Fruit fly (Drosophila melanogaster): ENCODE measurements around the gene CG33061.

Gene CG33061

dm6 chr3L:16369526-16369925 is 39.9 kb downstream of the CG33061 start, which contains the start of gene CG18814:
Gene CG18814, plus strand, starts transcription at chr3L:16369826.
- TF ChIP-seq PHDP (tag; optimal IDR thresholded peaks at IDR 0.05), result no peak

- peak; percentile 77 for TF ChIP-seq MBD-R2 (GFP tag; IDR thresholded peaks at IDR 0.05)
- 0 out of 2 replicates have a peak, but pooled peaks have one; percentile 32 for TF ChIP-seq unc-4 (GFP tag; IDR thresholded peaks at IDR 0.05; ENCODE audit: partially characterized antibody)
- no peak for TF ChIP-seq D (optimal IDR thresholded peaks at IDR 0.05)
- no peak for TF ChIP-seq D (GFP tag; optimal IDR thresholded peaks at IDR 0.05)
- TF ChIP-seq CG13287 (GFP tag; IDR thresholded peaks at IDR 0.05; ENCODE audit: partially characterized antibody), result peak; percentile 72; the same call in 1 of the 2 replicates
- TF ChIP-seq Myb (GFP tag; optimal IDR thresholded peaks at IDR 0.05), result peak; percentile 78
- TF ChIP-seq nmo (GFP tag; optimal IDR thresholded peaks at IDR 0.05), result peak; percentile 57
- peak; percentile 51 for TF ChIP-seq bbx (GFP tag; IDR thresholded peaks at IDR 0.05; ENCODE audit: partially characterized antibody)
- TF ChIP-seq Rx (GFP tag; IDR thresholded peaks at IDR 0.05), result no peak
- TF ChIP-seq maf-S (GFP tag; optimal IDR thresholded peaks at IDR 0.05), result no peak
- no peak for TF ChIP-seq lbe (GFP tag; optimal IDR thresholded peaks at IDR 0.05)
- no peak for TF ChIP-seq CG3163 (GFP tag; optimal IDR thresholded peaks at IDR 0.05)
- TF ChIP-seq Gug (GFP tag; IDR thresholded peaks at IDR 0.05), result no peak
- TF ChIP-seq NfI (GFP tag; optimal IDR thresholded peaks at IDR 0.05), result no peak
- TF ChIP-seq HLH3B (GFP tag; IDR thresholded peaks at IDR 0.05), result no peak
- no peak for TF ChIP-seq Hr51 (GFP tag; optimal IDR thresholded peaks at IDR 0.05)
- no peak for TF ChIP-seq B-H1 (GFP tag; IDR thresholded peaks at IDR 0.05)
- no peak for TF ChIP-seq zfh1 (GFP tag; IDR thresholded peaks at IDR 0.05)
- no peak for TF ChIP-seq CG11560 (tag; IDR thresholded peaks at IDR 0.05)
- no peak for TF ChIP-seq CG6765 (GFP tag; optimal IDR thresholded peaks at IDR 0.05)
- no peak for TF ChIP-seq CG4730 (GFP tag; IDR thresholded peaks at IDR 0.05)
- TF ChIP-seq CG12391 (tag; optimal IDR thresholded peaks at IDR 0.05), result peak; percentile 24
- no peak for TF ChIP-seq zen2 (GFP tag; IDR thresholded peaks at IDR 0.05; ENCODE audit: partially characterized antibody)
- no peak for TF ChIP-seq h (optimal IDR thresholded peaks at IDR 0.05)
- peak; percentile 91 for TF ChIP-seq Dref (GFP tag; IDR thresholded peaks at IDR 0.05)
- peak; percentile 58; the same call in 2 of the 3 replicates for TF ChIP-seq CG34224 (GFP tag; IDR thresholded peaks at IDR 0.05; ENCODE audit: partially characterized antibody)
- peak; percentile 46 for TF ChIP-seq tna (GFP tag; IDR thresholded peaks at IDR 0.05; ENCODE audit: partially characterized antibody)
- no peak for TF ChIP-seq Side (GFP tag; optimal IDR thresholded peaks at IDR 0.05)
- no peak for TF ChIP-seq CG13775 (GFP tag; optimal IDR thresholded peaks at IDR 0.05)
- no peak for TF ChIP-seq CG11696 (GFP tag; IDR thresholded peaks at IDR 0.05)
- TF ChIP-seq CG9215 (GFP tag; IDR thresholded peaks at IDR 0.05), result no peak
- no peak for TF ChIP-seq yki (optimal IDR thresholded peaks at IDR 0.05)
- TF ChIP-seq tgo (GFP tag; IDR thresholded peaks at IDR 0.05), result no peak
- TF ChIP-seq toy (GFP tag; IDR thresholded peaks at IDR 0.05), result no peak
- no peak for TF ChIP-seq Hand (GFP tag; optimal IDR thresholded peaks at IDR 0.05)
- TF ChIP-seq Fer2 (tag; optimal IDR thresholded peaks at IDR 0.05), result no peak
- TF ChIP-seq CG7987 (GFP tag; optimal IDR thresholded peaks at IDR 0.05), result no peak
- peak; percentile 86 for TF ChIP-seq Dp (GFP tag; optimal IDR thresholded peaks at IDR 0.05)
- TF ChIP-seq CG34422 (GFP tag; IDR thresholded peaks at IDR 0.05), result peak; percentile 37; the same call in 1 of the 3 replicates
- TF ChIP-seq fd64A (GFP tag; optimal IDR thresholded peaks at IDR 0.05), result no peak
- TF ChIP-seq Med (GFP tag), result peak; percentile 71
- TF ChIP-seq CG11093 (GFP tag; IDR thresholded peaks at IDR 0.05), result no peak
- no peak for TF ChIP-seq Sox102F (GFP tag; optimal IDR thresholded peaks at IDR 0.05)
- TF ChIP-seq CG2202 (tag; optimal IDR thresholded peaks at IDR 0.05), result no peak
- peak in 2 of 3 experiments; percentile 28 to 82 for TF ChIP-seq Stat92E (GFP tag; optimal IDR thresholded peaks at IDR 0.05)
- TF ChIP-seq CG8089 (GFP tag; optimal IDR thresholded peaks at IDR 0.05), result no peak
These were observed 48.5 kb downstream of the CG33061 start, which contains the start of gene roq for dm6 chr3L:16377768-16378764. Gene roq, minus strand, starts transcription at chr3L:16378566.
